Worm (Caenorhabditis elegans) whole organism, L4 larva: ENCODE data around the gene srbc-11.

Source experiments
- D1046.2 ChIP-seq: fragments of 200-800 bp; sonication (Bioruptor generic); IDR thresholded peaks from 2 replicates; pipeline ENCODE4 v1.3.6; 2022; ENCODE audit warnings: missing genetic modification characterization, missing compliant biosample characterization
- F10B5.3 ChIP-seq: sonication (generic microtip); optimal IDR thresholded peaks from 2 replicates; lab custom pipeline; 2016; ENCODE audit warnings: mild to moderate bottlenecking, missing genetic modification characterization, missing compliant biosample characterization
- F37D6.2 ChIP-seq: sonication (generic microtip); optimal IDR thresholded peaks from 2 replicates; lab custom pipeline; 2016; ENCODE audit warnings: mild to moderate bottlenecking, missing genetic modification characterization, missing compliant biosample characterization
- F44E2.7 ChIP-seq: fragments of 200-800 bp; sonication (Bioruptor generic); IDR thresholded peaks from 2 replicates; pipeline ENCODE4 v2.1.2; 2022; ENCODE audit warnings: missing genetic modification characterization, missing compliant biosample characterization
- R02D3.7 ChIP-seq: fragments of 150-350 bp; sonication (generic microtip); optimal IDR thresholded peaks from 3 replicates; lab custom pipeline; 2014; ENCODE audit warnings: missing biosample characterization, missing genetic modification characterization
- Y105C5A.15 ChIP-seq: fragments of 200-800 bp; sonication (Bioruptor generic); IDR thresholded peaks from 2 replicates; pipeline ENCODE4 v1.3.6; 2022; ENCODE audit warnings: missing genetic modification characterization, missing compliant biosample characterization
- Y5F2A.4 ChIP-seq: fragments of 200-800 bp; sonication (Bioruptor generic); optimal IDR thresholded peaks from 2 replicates; lab custom pipeline; 2018; ENCODE audit warnings: mild to moderate bottlenecking, missing genetic modification characterization, missing compliant biosample characterization
- ZK337.2 ChIP-seq: fragments of 200-800 bp; sonication (Bioruptor generic); IDR thresholded peaks from 2 replicates; pipeline ENCODE4 v1.3.6; 2022; ENCODE audit warnings: missing genetic modification reagents, missing genetic modification characterization, missing compliant biosample characterization
- aha-1 ChIP-seq: fragments of 150-350 bp; peaks from one replicate; lab custom pipeline; 2014; ENCODE audit warnings: missing biosample characterization, missing genetic modification characterization
- aly-2 ChIP-seq: sonication (generic microtip); optimal IDR thresholded peaks from 2 replicates; lab custom pipeline; 2018; ENCODE audit warnings: missing biosample characterization, missing genetic modification characterization
- ama-1 ChIP-seq: fragments of 150-350 bp; optimal IDR thresholded peaks from 2 replicates; lab custom pipeline; 2014; ENCODE audit warnings: inconsistent platforms, mixed read lengths
- attf-4 ChIP-seq: sonication (generic microtip); optimal IDR thresholded peaks from 3 replicates; lab custom pipeline; 2017; ENCODE audit warnings: missing biosample characterization, missing genetic modification characterization
- ces-1 ChIP-seq: fragments of 150-350 bp; sonication (generic microtip); optimal IDR thresholded peaks from 4 replicates; lab custom pipeline; 2014; ENCODE audit warnings: missing biosample characterization, missing genetic modification reagents, missing genetic modification characterization
- daf-12 ChIP-seq: fragments of 150-350 bp; optimal IDR thresholded peaks from 2 replicates; lab custom pipeline; 2014; ENCODE audit warnings: missing biosample characterization, missing genetic modification reagents, missing genetic modification characterization
- daf-19 ChIP-seq: fragments of 200-800 bp; sonication (Bioruptor generic); conservative IDR thresholded peaks from 2 replicates; pipeline ENCODE4 v1.3.6; 2022; ENCODE audit warnings: missing genetic modification characterization, missing compliant biosample characterization
- dmd-6 ChIP-seq: fragments of 200-800 bp; sonication (Bioruptor generic); IDR thresholded peaks from 2 replicates; pipeline ENCODE4 v1.3.6; 2022; ENCODE audit warnings: missing genetic modification reagents, missing genetic modification characterization, missing compliant biosample characterization
- dmd-8 ChIP-seq: fragments of 200-800 bp; sonication (Bioruptor generic); IDR thresholded peaks from 2 replicates; pipeline ENCODE4 v1.3.6; 2022; ENCODE audit warnings: missing genetic modification characterization, missing compliant biosample characterization
- dpl-1 ChIP-seq: fragments of 150-350 bp; optimal IDR thresholded peaks from 2 replicates; lab custom pipeline; 2014; ENCODE audit warnings: missing biosample characterization, missing genetic modification reagents, missing genetic modification characterization
- duxl-1 ChIP-seq: sonication (generic microtip); optimal IDR thresholded peaks from 2 replicates; lab custom pipeline; 2016; ENCODE audit warnings: mild to moderate bottlenecking, missing genetic modification characterization, moderate library complexity, missing compliant biosample characterization; ENCODE audit not compliant: poor library complexity
- dve-1 ChIP-seq: sonication (generic microtip); optimal IDR thresholded peaks from 2 replicates; lab custom pipeline; 2017; ENCODE audit warnings: antibody characterized with exemption, mild to moderate bottlenecking, missing genetic modification characterization, missing compliant biosample characterization; ENCODE audit not compliant: insufficient read depth
- fos-1 ChIP-seq: fragments of 150-350 bp; optimal IDR thresholded peaks from 2 replicates; lab custom pipeline; 2014; ENCODE audit warnings: missing biosample characterization, missing genetic modification characterization
- hlh-30 ChIP-seq: sonication (generic microtip); optimal IDR thresholded peaks from 2 replicates; lab custom pipeline; 2017; ENCODE audit warnings: antibody characterized with exemption, mild to moderate bottlenecking, missing genetic modification characterization, missing compliant biosample characterization; ENCODE audit not compliant: insufficient read depth
- hmg-1.1 ChIP-seq: fragments of 200-800 bp; sonication (Bioruptor generic); IDR thresholded peaks from 2 replicates; pipeline ENCODE4 v1.3.6; 2022; ENCODE audit warnings: missing genetic modification reagents, missing genetic modification characterization, missing compliant biosample characterization
- lin-1 ChIP-seq: fragments of 200-800 bp; sonication (Bioruptor generic); IDR thresholded peaks from 2 replicates; pipeline ENCODE4 v1.3.6; 2022; ENCODE audit warnings: missing genetic modification reagents, missing genetic modification characterization, missing compliant biosample characterization
- lin-13 ChIP-seq: fragments of 150-350 bp; optimal IDR thresholded peaks from 2 replicates; lab custom pipeline; 2014; ENCODE audit warnings: missing biosample characterization, missing genetic modification reagents, missing genetic modification characterization
- lin-39 ChIP-seq: fragments of 150-350 bp; optimal IDR thresholded peaks from 2 replicates; lab custom pipeline; 2014; ENCODE audit warnings: missing biosample characterization, missing genetic modification reagents, missing genetic modification characterization
- madf-9 ChIP-seq: fragments of 200-800 bp; sonication (Bioruptor generic); conservative IDR thresholded peaks from 2 replicates; pipeline ENCODE4 v1.3.6; 2022; ENCODE audit warnings: missing genetic modification reagents, missing genetic modification characterization, missing compliant biosample characterization
- mep-1 ChIP-seq: fragments of 150-350 bp; sonication (generic microtip); optimal IDR thresholded peaks from 3 replicates; lab custom pipeline; 2014; ENCODE audit warnings: missing biosample characterization, missing genetic modification characterization
- mxl-3 ChIP-seq: fragments of 200-800 bp; sonication (Bioruptor generic); optimal IDR thresholded peaks from 2 replicates; lab custom pipeline; 2018; ENCODE audit warnings: mild to moderate bottlenecking, missing genetic modification characterization, missing compliant biosample characterization
- nhr-10 ChIP-seq: fragments of 150-350 bp; optimal IDR thresholded peaks from 2 replicates; lab custom pipeline; 2014; ENCODE audit warnings: missing biosample characterization, missing genetic modification characterization
- nhr-102 ChIP-seq: sonication (generic microtip); optimal IDR thresholded peaks from 2 replicates; lab custom pipeline; 2016; ENCODE audit warnings: mild to moderate bottlenecking, missing genetic modification characterization, moderate library complexity, missing compliant biosample characterization
- nhr-11 ChIP-seq: fragments of 150-350 bp; optimal IDR thresholded peaks from 2 replicates; lab custom pipeline; 2014; ENCODE audit warnings: missing biosample characterization, missing genetic modification characterization
- nhr-237 ChIP-seq: sonication (generic microtip); optimal IDR thresholded peaks from 2 replicates; lab custom pipeline; 2017; ENCODE audit warnings: missing biosample characterization, missing genetic modification characterization
- nhr-25 ChIP-seq: sonication (generic microtip); optimal IDR thresholded peaks from 2 replicates; lab custom pipeline; 2017; ENCODE audit warnings: missing genetic modification characterization, mild to moderate bottlenecking, missing compliant biosample characterization, antibody characterized with exemption, moderate library complexity, borderline replicate concordance; ENCODE audit not compliant: insufficient read depth
- pqm-1 ChIP-seq: sonication (generic microtip); optimal IDR thresholded peaks from 2 replicates; lab custom pipeline; 2017; ENCODE audit warnings: missing biosample characterization, missing genetic modification characterization
- saeg-2 ChIP-seq: fragments of 200-800 bp; sonication (Bioruptor generic); IDR thresholded peaks from 2 replicates; pipeline ENCODE4 v1.3.6; 2022; ENCODE audit warnings: missing genetic modification reagents, missing genetic modification characterization, missing compliant biosample characterization
- unc-39 ChIP-seq: sonication (generic microtip); optimal IDR thresholded peaks from 2 replicates; lab custom pipeline; 2017; ENCODE audit warnings: missing biosample characterization, missing genetic modification characterization
- zfp-2 ChIP-seq: sonication (generic microtip); optimal IDR thresholded peaks from 2 replicates; lab custom pipeline; 2016; ENCODE audit warnings: mild to moderate bottlenecking, missing genetic modification characterization, missing compliant biosample characterization
- zfp-3 ChIP-seq: fragments of 200-800 bp; sonication (Bioruptor generic); conservative IDR thresholded peaks from 2 replicates; pipeline ENCODE4 v1.3.6; 2022; ENCODE audit warnings: missing genetic modification reagents, missing genetic modification characterization, missing compliant biosample characterization
- zip-2 ChIP-seq: fragments of 150-350 bp; optimal IDR thresholded peaks from 2 replicates; lab custom pipeline; 2014; ENCODE audit warnings: missing biosample characterization, missing genetic modification characterization

Gene srbc-11

DNA sequence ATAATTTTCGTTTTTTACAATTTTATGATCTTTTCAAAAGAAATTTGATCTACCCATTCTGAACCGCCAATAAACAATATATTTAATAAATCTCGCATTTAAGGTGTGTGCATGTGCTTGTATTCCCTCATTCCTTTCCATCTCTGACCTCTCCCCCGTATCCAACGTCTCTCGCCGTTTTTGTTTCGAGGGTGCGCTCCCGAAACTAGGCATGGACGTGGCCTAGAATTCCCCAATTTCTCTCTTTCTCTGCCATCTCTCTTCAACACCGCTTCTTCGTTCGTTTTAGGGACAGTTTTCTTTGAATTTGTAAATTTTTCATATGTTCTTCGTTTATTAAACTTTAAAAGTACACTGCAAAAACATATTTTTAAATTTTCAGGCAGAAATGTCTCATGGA, 29.6 kb downstream of the srbc-11 start, which contains the start of gene F25E5.1 (continued):
- 0 out of 2 replicates have a peak, but pooled peaks have one; percentile 10 for TF ChIP-seq ZK337.2 (GFP tag; lab: Robert Waterston, UW)
- TF ChIP-seq pqm-1 (tag; lab: Kevin White, UChicago): peak; percentile 48
- TF ChIP-seq hmg-1.1 (GFP tag; lab: Robert Waterston, UW): peak; percentile 61; the same call in 1 of the 2 replicates
- TF ChIP-seq ama-1 (lab: Kevin White, UChicago): no peak
- TF ChIP-seq mep-1 (tag; lab: Kevin White, UChicago): no peak
- peak; percentile 26 for TF ChIP-seq nhr-102 (tag; lab: Kevin White, UChicago)
- no peak for TF ChIP-seq dmd-8
- TF ChIP-seq dmd-6 (GFP tag; lab: Robert Waterston, UW): no peak
- TF ChIP-seq aly-2: no peak
- TF ChIP-seq daf-19: no peak
- no peak for TF ChIP-seq nhr-10 (tag; lab: Kevin White, UChicago)

DNA sequence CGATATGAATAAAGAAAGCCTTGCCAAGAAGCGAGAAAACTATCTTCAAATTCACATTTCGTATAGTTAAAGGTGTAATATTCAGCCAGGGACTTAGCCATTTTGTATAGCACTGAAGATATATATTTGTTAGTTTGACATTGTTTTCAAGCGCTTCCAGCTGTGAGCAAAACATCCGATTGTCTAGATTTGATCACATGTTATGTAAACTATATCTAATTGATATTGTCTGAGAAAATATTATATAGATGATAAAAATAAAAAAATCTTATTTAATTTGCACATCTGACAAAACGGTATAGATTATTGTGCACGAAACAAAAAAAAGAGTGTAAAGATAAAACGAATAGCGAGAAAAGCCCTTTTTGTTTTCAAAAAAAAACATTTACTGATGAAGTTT, 30.4 kb downstream of the srbc-11 start, which contains the start of gene srh-89:
srh-89 (minus strand) TSS at position 101 of the 400 bp plus-strand sequence.
- TF ChIP-seq zip-2 (tag; lab: Kevin White, UChicago) (no peak), nhr-11 (no peak), F37D6.2 (no peak), madf-9 (GFP tag; lab: Robert Waterston, UW) (no peak), F44E2.7 (GFP tag; lab: Robert Waterston, UW) (no peak), dpl-1 (GFP tag; lab: Kevin White, UChicago) (no peak), saeg-2 (GFP tag; lab: Robert Waterston, UW) (no peak), zfp-3 (GFP tag; lab: Robert Waterston, UW) (no peak), Y105C5A.15 (no peak)

DNA sequence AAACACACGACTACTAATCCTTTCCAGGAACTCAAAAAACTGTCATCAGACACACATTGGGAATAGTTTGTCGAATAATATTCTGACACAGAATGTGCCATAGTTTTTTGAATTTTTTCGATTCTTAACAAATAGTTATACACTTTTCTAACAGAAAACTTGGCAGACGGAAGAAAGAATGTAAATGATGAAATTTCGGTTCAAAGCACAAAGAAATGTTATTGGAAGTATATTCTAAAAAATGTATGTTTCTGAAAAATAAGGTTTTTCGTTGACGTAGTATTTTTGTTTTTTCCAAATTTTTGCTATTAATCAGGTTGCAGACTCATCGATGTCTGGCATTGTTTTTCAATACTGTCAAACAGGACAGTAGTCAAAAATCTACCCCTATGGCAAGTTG, 34.2 kb downstream of the srbc-11 start, which contains the start of gene srh-92:
srh-92 (minus strand) TSS at position 101 of the 400 bp plus-strand sequence.
- TF ChIP-seq attf-4 (tag; lab: Kevin White, UChicago) (no peak), Y5F2A.4 (GFP tag; lab: Kevin White, UChicago) (no peak), lin-39 (tag; lab: Kevin White, UChicago) (no peak), R02D3.7 (tag; lab: Kevin White, UChicago) (no peak), hmg-1.1 (GFP tag; lab: Robert Waterston, UW) (no peak), zfp-2 (no peak), lin-13 (GFP tag; lab: Kevin White, UChicago) (no peak), nhr-237 (tag; lab: Kevin White, UChicago) (no peak), aha-1 (no peak)
- TF ChIP-seq, all 104 proteins: peak for 0

DNA sequence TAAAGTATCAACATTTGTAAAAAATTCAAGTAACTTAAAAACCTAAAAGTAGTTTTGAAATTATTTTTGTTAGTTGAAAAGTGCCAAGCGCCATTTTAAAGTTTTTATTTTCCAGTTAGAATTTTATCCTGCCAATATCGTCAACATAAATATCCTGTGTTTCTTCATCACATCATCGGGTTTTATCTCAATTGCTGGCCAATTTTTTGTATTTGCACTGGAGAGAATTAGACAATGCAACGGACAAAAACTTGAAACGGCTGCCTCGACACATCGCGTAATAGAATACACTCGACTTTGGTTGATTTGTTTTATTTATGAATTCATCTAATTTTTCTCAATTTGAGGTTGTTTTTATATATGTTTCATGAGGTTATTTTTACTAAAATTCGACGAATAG, 40.1 kb downstream of the srbc-11 start, which contains the start of gene F25E5.2:
F25E5.2 (plus strand) TSS at position 301 of the 400 bp plus-strand sequence.
- TF ChIP-seq aha-1 (no peak), unc-39 (tag; lab: Kevin White, UChicago) (no peak), lin-13 (GFP tag; lab: Kevin White, UChicago) (no peak), nhr-11 (no peak), attf-4 (tag; lab: Kevin White, UChicago) (no peak), ces-1 (GFP tag; lab: Kevin White, UChicago) (no peak), mxl-3 (GFP tag; lab: Kevin White, UChicago) (no peak), dve-1 (tag; lab: Kevin White, UChicago) (no peak), F10B5.3 (tag; lab: Kevin White, UChicago) (no peak), saeg-2 (GFP tag; lab: Robert Waterston, UW) (no peak), hlh-30 (tag; lab: Kevin White, UChicago) (no peak), fos-1 (tag; lab: Kevin White, UChicago) (no peak), lin-1 (no peak), daf-12 (tag; lab: Kevin White, UChicago) (no peak), D1046.2 (no peak), duxl-1 (tag; lab: Kevin White, UChicago) (no peak), nhr-25 (tag; lab: Kevin White, UChicago) (no peak), F37D6.2 (no peak), zfp-3 (GFP tag; lab: Robert Waterston, UW) (no peak)
